Worm (Caenorhabditis elegans): ENCODE results near the gene grl-15.

DNA sequence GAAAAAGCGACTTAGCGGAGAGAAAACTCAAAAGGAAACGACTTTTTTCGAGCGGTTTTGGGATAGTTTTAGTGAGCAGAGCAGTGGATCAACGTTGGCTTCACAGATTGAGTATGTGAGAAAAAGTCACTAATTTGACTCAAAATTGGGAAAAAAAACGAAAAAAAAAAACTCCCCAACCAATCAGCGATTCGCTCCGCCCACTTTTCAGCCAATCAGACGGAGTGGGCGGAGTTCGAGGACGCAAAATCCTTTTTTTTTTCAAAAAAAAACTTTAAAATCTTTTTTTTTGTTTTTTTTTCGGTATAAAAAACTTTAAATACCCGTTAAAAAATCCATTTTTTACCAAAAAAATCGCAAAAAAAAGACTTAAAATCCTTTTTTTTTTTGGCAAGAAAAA, 15.0 kb downstream of the grl-15 start:
- TF ChIP-seq nhr-48 (tag; optimal IDR thresholded peaks at IDR 0.05) (no peak), fkh-10 (GFP tag; optimal IDR thresholded peaks at IDR 0.05) (no peak), pha-4 (GFP tag; IDR thresholded peaks at IDR 0.05) (no peak), pha-4 (tag; optimal IDR thresholded peaks at IDR 0.05) (no peak), ZK546.5 (tag; optimal IDR thresholded peaks at IDR 0.05) (no peak), ces-1 (GFP tag; optimal IDR thresholded peaks at IDR 0.05) (no peak), R02D3.7 (tag; optimal IDR thresholded peaks at IDR 0.05) (no peak), ceh-82 (tag; optimal IDR thresholded peaks at IDR 0.05) (no peak), dmd-9 (GFP tag; IDR thresholded peaks at IDR 0.05) (no peak), lsy-2 (tag; optimal IDR thresholded peaks at IDR 0.05) (no peak), lin-29 (GFP tag; IDR thresholded peaks at IDR 0.05) (no peak), mep-1 (tag; optimal IDR thresholded peaks at IDR 0.05) (no peak), F49E8.2 (tag; optimal IDR thresholded peaks at IDR 0.05; ENCODE audit: borderline replicate concordance) (no peak)

Data from whole organism, L4 larva.